Fruit fly (Drosophila melanogaster): ENCODE results near the gene Sclp.

- TF ChIP-seq CG33017 (tag; optimal IDR thresholded peaks at IDR 0.05) (peak; percentile 32), pad (GFP tag; optimal IDR thresholded peaks at IDR 0.05) (no peak), kay (GFP tag; ENCODE audit: borderline replicate concordance) (no peak), cic (GFP tag; optimal IDR thresholded peaks at IDR 0.05) (no peak), CG7045 (GFP tag; optimal IDR thresholded peaks at IDR 0.05) (peak; percentile 16), Clk (GFP tag; optimal IDR thresholded peaks at IDR 0.05) (no peak), Hr96 (GFP tag; optimal IDR thresholded peaks at IDR 0.05) (no peak)
Observed at dm6 chrX:11920959-11921358, 3.5 kb downstream of the Sclp start.

Data from whole organism, adult.